Worm (Caenorhabditis elegans) whole organism, L3 larva: Measurements from ENCODE around the gene acp-2.
A peak's percentile ranks its signal among the peaks of the same experiment; 100 is the strongest.

ENCODE experiments used
- ZK546.5 ChIP-seq: sonication (generic microtip); optimal IDR thresholded peaks from 2 replicates; lab custom pipeline; 2017; ENCODE audit warnings: missing biosample characterization, missing genetic modification characterization
- aly-2 ChIP-seq: fragments of 150-350 bp; optimal IDR thresholded peaks from 2 replicates; lab custom pipeline; 2014; ENCODE audit warnings: missing biosample characterization, missing genetic modification characterization
- ama-1 ChIP-seq: fragments of 150-350 bp; optimal IDR thresholded peaks from 2 replicates; lab custom pipeline; 2018
- ceh-16 ChIP-seq: sonication (generic microtip); optimal IDR thresholded peaks from 2 replicates; lab custom pipeline; 2017; ENCODE audit warnings: missing biosample characterization, missing genetic modification characterization
- ceh-82 ChIP-seq: fragments of 150-350 bp; optimal IDR thresholded peaks from 2 replicates; lab custom pipeline; 2014; ENCODE audit warnings: missing biosample characterization, missing genetic modification characterization
- ceh-9 ChIP-seq: sonication (generic microtip); optimal IDR thresholded peaks from 2 replicates; lab custom pipeline; 2018; ENCODE audit warnings: missing biosample characterization, missing genetic modification characterization
- daf-12 ChIP-seq: fragments of 150-350 bp; optimal IDR thresholded peaks from 2 replicates; lab custom pipeline; 2014; ENCODE audit warnings: missing biosample characterization, missing genetic modification reagents, missing genetic modification characterization
- egl-27 ChIP-seq: sonication (generic microtip); optimal IDR thresholded peaks from 4 replicates; lab custom pipeline; 2017; ENCODE audit warnings: missing biosample characterization, missing genetic modification reagents, missing genetic modification characterization
- elt-1 ChIP-seq: fragments of 150-350 bp; optimal IDR thresholded peaks from 2 replicates; lab custom pipeline; 2014; ENCODE audit warnings: missing biosample characterization, missing genetic modification characterization
- elt-2 ChIP-seq: sonication (generic microtip); optimal IDR thresholded peaks from 2 replicates; lab custom pipeline; 2016; ENCODE audit warnings: missing genetic modification reagents, mild to moderate bottlenecking, missing genetic modification characterization, missing compliant biosample characterization
- eor-1 ChIP-seq, 2 experiments: fragments of 150-350 bp; optimal IDR thresholded peaks; 2 replicates each; lab custom pipeline; 2014 to 2018; ENCODE audit warnings: missing biosample characterization in 2 of 2, missing genetic modification characterization in 2 of 2
- fkh-2 ChIP-seq: fragments of 150-350 bp; optimal IDR thresholded peaks from 2 replicates; lab custom pipeline; 2014; ENCODE audit warnings: missing biosample characterization, missing genetic modification reagents, missing genetic modification characterization
- fos-1 ChIP-seq: fragments of 150-350 bp; optimal IDR thresholded peaks from 2 replicates; lab custom pipeline; 2014; ENCODE audit warnings: missing biosample characterization, missing genetic modification characterization
- hmg-11 ChIP-seq: sonication (generic microtip); optimal IDR thresholded peaks from 2 replicates; lab custom pipeline; 2016; ENCODE audit warnings: missing genetic modification characterization, missing compliant biosample characterization
- lin-39 ChIP-seq: fragments of 150-350 bp; optimal IDR thresholded peaks from 2 replicates; lab custom pipeline; 2018; ENCODE audit warnings: missing biosample characterization, missing genetic modification reagents, missing genetic modification characterization
- lsy-12 ChIP-seq: sonication (generic microtip); optimal IDR thresholded peaks from 2 replicates; lab custom pipeline; 2016; ENCODE audit warnings: mild to moderate bottlenecking, missing genetic modification characterization, missing compliant biosample characterization
- mdl-1 ChIP-seq: fragments of 150-350 bp; optimal IDR thresholded peaks from 2 replicates; lab custom pipeline; 2014; ENCODE audit warnings: missing biosample characterization, missing genetic modification characterization
- nfya-1 ChIP-seq: sonication (generic microtip); optimal IDR thresholded peaks from 2 replicates; lab custom pipeline; 2017; ENCODE audit warnings: missing genetic modification characterization, mild to moderate bottlenecking, missing compliant biosample characterization, antibody characterized with exemption, moderate library complexity; ENCODE audit not compliant: insufficient read depth
- nhr-11 ChIP-seq: fragments of 150-350 bp; optimal IDR thresholded peaks from 2 replicates; lab custom pipeline; 2014; ENCODE audit warnings: missing biosample characterization, missing genetic modification characterization
- nhr-12 ChIP-seq: fragments of 150-350 bp; optimal IDR thresholded peaks from 2 replicates; lab custom pipeline; 2014; ENCODE audit warnings: missing biosample characterization, missing genetic modification characterization
- nhr-23 ChIP-seq: fragments of 150-350 bp; optimal IDR thresholded peaks from 2 replicates; lab custom pipeline; 2014; ENCODE audit warnings: missing biosample characterization, missing genetic modification reagents, missing genetic modification characterization
- nhr-237 ChIP-seq: fragments of 150-350 bp; optimal IDR thresholded peaks from 2 replicates; lab custom pipeline; 2014; ENCODE audit warnings: missing biosample characterization, missing genetic modification characterization
- nhr-25 ChIP-seq: sonication (generic microtip); optimal IDR thresholded peaks from 2 replicates; lab custom pipeline; 2017; ENCODE audit warnings: missing biosample characterization, missing genetic modification characterization
- nhr-67 ChIP-seq: fragments of 150-350 bp; optimal IDR thresholded peaks from 2 replicates; lab custom pipeline; 2014; ENCODE audit warnings: missing biosample characterization, missing genetic modification characterization
- nhr-77 ChIP-seq: fragments of 150-350 bp; optimal IDR thresholded peaks from 2 replicates; lab custom pipeline; 2014; ENCODE audit warnings: missing biosample characterization, missing genetic modification characterization
- pha-4 ChIP-seq: fragments of 150-350 bp; optimal IDR thresholded peaks from 2 replicates; lab custom pipeline; 2014; ENCODE audit warnings: missing biosample characterization, missing genetic modification reagents, missing genetic modification characterization
- snpc-4 ChIP-seq: fragments of 150-350 bp; optimal IDR thresholded peaks from 2 replicates; lab custom pipeline; 2014; ENCODE audit warnings: missing biosample characterization, missing genetic modification characterization
- unc-39 ChIP-seq: sonication (generic microtip); optimal IDR thresholded peaks from 4 replicates; lab custom pipeline; 2017; ENCODE audit warnings: missing biosample characterization, missing genetic modification characterization
- unc-62 ChIP-seq: fragments of 150-350 bp; sonication (generic microtip); optimal IDR thresholded peaks from 4 replicates; lab custom pipeline; 2014; ENCODE audit warnings: missing biosample characterization, missing genetic modification reagents, missing genetic modification characterization
- zag-1 ChIP-seq: fragments of 150-350 bp; optimal IDR thresholded peaks from 2 replicates; lab custom pipeline; 2014; ENCODE audit warnings: missing biosample characterization, missing genetic modification characterization
- ztf-4 ChIP-seq: fragments of 150-350 bp; optimal IDR thresholded peaks from 2 replicates; lab custom pipeline; 2014; ENCODE audit warnings: missing biosample characterization, missing genetic modification characterization

acp-2 gene

ce11 chrII:8435005-8435404 is 3.2 kb upstream of the acp-2 start, which contains the start of gene acp-4:
acp-4 (minus strand) TSS chrII:8435105.
- TF ChIP-seq nhr-12 (tag; lab: Kevin White, UChicago) (no peak), pha-4 (no peak), ama-1 (no peak), egl-27 (tag; lab: Kevin White, UChicago) (no peak), unc-39 (tag; lab: Kevin White, UChicago) (no peak), ceh-9 (tag; lab: Kevin White, UChicago) (no peak), nhr-237 (tag; lab: Kevin White, UChicago) (no peak), zag-1 (tag; lab: Kevin White, UChicago) (no peak), fos-1 (tag; lab: Kevin White, UChicago) (no peak), unc-62 (no peak), ceh-16 (tag; lab: Kevin White, UChicago) (no peak), nhr-67 (no peak)

ce11 chrII:8428947-8429919 is 2.6 kb downstream of the acp-2 start:
- TF ChIP-seq nhr-25 (tag; lab: Kevin White, UChicago): peak; percentile 39
- TF ChIP-seq egl-27 (tag; lab: Kevin White, UChicago): no peak
- TF ChIP-seq nfya-1 (tag; lab: Kevin White, UChicago): peak; percentile 32
- TF ChIP-seq mdl-1 (tag; lab: Kevin White, UChicago): no peak
- no peak for TF ChIP-seq ZK546.5
- TF ChIP-seq elt-2 (tag; lab: Kevin White, UChicago): no peak
- no peak for TF ChIP-seq lin-39 (tag; lab: Kevin White, UChicago)
- peak; percentile 53 for TF ChIP-seq nhr-23 (tag; lab: Kevin White, UChicago)
- TF ChIP-seq snpc-4 (tag; lab: Kevin White, UChicago): no peak
- no peak for TF ChIP-seq lsy-12 (tag; lab: Kevin White, UChicago)
- no peak for TF ChIP-seq hmg-11
- TF ChIP-seq ztf-4: no peak
- TF ChIP-seq fkh-2 (tag; lab: Kevin White, UChicago): no peak
- TF ChIP-seq nhr-11: no peak
- peak; percentile 38 for TF ChIP-seq pha-4

- no peak for TF ChIP-seq ZK546.5
- TF ChIP-seq ceh-16 (tag; lab: Kevin White, UChicago): no peak
- TF ChIP-seq nhr-77 (tag; lab: Kevin White, UChicago): no peak
- TF ChIP-seq lin-39 (tag; lab: Kevin White, UChicago): no peak
- TF ChIP-seq aly-2 (tag; lab: Kevin White, UChicago): no peak
- no peak for TF ChIP-seq nhr-23 (tag; lab: Kevin White, UChicago)
- TF ChIP-seq nhr-67: no peak
- no peak for TF ChIP-seq eor-1 (tag; optimal IDR thresholded peaks at IDR 0.05; lab: Kevin White, UChicago)
- TF ChIP-seq nhr-237 (tag; lab: Kevin White, UChicago): no peak
- no peak for TF ChIP-seq zag-1 (tag; lab: Kevin White, UChicago)
- no peak for TF ChIP-seq ceh-82 (tag; lab: Kevin White, UChicago)
- TF ChIP-seq ama-1: no peak
Observed at ce11 chrII:8428758-8428946, 3.2 kb downstream of the acp-2 start, which contains the start of gene F14E5.2. F14E5.2 (minus strand) TSS chrII:8428858.

ce11 chrII:8420775-8421388 is 11.0 kb downstream of the acp-2 start:
- no peak for TF ChIP-seq daf-12 (tag; lab: Kevin White, UChicago)
- peak; percentile 43 for TF ChIP-seq ztf-4
- peak; percentile 89 for TF ChIP-seq elt-1
- TF ChIP-seq, all 47 proteins: peak for 2

ce11 chrII:8419798-8420197 is 12.1 kb downstream of the acp-2 start, which contains the start of gene F14E5.8:
F14E5.8 (plus strand) TSS chrII:8420098.
- peak; percentile 4 for TF ChIP-seq elt-1

- TF ChIP-seq pha-4 (no peak), ztf-4 (peak; percentile 76), elt-1 (peak; percentile 89)
- TF ChIP-seq, all 47 proteins: peak for 2
Observed at ce11 chrII:8419015-8419414, 12.8 kb downstream of the acp-2 start.
